Worm (Caenorhabditis elegans) whole organism, L4/young adult: ENCODE measurements around the gene M05D6.2.

Experiments used
- W03F9.2 ChIP-seq: fragments of 150-350 bp; optimal IDR thresholded peaks from 2 replicates; lab custom pipeline; 2014; ENCODE audit warnings: missing biosample characterization, missing genetic modification characterization
- dao-5 ChIP-seq: sonication (generic microtip); optimal IDR thresholded peaks from 2 replicates; lab custom pipeline; 2016; ENCODE audit warnings: missing genotype, missing genetic modification characterization, moderate library complexity, missing compliant biosample characterization
- him-1 ChIP-seq: sonication (generic microtip); optimal IDR thresholded peaks from 2 replicates; lab custom pipeline; 2016; ENCODE audit warnings: missing genotype, missing genetic modification reagents, missing genetic modification characterization, missing compliant biosample characterization

DNA sequence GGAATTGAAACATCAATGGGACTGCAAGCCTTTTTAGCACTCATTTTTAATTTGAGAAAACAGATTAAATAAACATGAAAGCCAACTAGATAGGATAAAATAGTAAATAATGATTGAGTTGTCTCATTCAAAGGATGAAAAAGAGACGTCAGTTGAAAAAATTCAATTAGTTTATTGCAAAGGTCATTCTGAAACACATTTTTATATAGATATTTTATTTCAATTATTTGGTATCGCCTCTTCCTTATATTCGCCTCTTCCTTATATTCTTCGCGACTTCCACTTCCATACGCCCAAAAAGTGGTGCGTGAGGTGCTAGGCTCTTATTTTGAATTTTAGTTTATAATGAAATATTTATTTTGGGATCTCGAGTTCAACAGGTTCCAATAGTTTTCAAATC, 32.9 kb upstream of the M05D6.2 start, which contains the start of gene acp-4:
- TF ChIP-seq W03F9.2 (no peak), dao-5 (tag; lab: Kevin White, UChicago) (no peak), him-1 (tag; lab: Kevin White, UChicago) (no peak)
